Worm (Caenorhabditis elegans): ENCODE measurements around the gene srw-13.

The srw-13 gene

ce11 chrV:15276915-15277314, 44.6 kb downstream of the srw-13 start, which contains the start of gene srw-17:
srw-17 (minus strand) TSS chrV:15277015.
- TF ChIP-seq unc-3 (GFP tag; conservative IDR thresholded peaks at IDR 0.05) (no peak), unc-3 (tag; optimal IDR thresholded peaks at IDR 0.05) (no peak), sdc-2 (tag; optimal IDR thresholded peaks at IDR 0.05) (no peak), sox-4 (tag; optimal IDR thresholded peaks at IDR 0.05) (no peak), C08G9.2 (tag; optimal IDR thresholded peaks at IDR 0.05) (no peak), K02D7.2 (tag; optimal IDR thresholded peaks at IDR 0.05) (no peak), K09A11.1 (tag; optimal IDR thresholded peaks at IDR 0.05; ENCODE audit: insufficient read depth) (no peak), elt-2 (tag; optimal IDR thresholded peaks at IDR 0.05) (no peak), dmd-4 (tag; optimal IDR thresholded peaks at IDR 0.05; ENCODE audit: borderline replicate concordance) (no peak), ahr-1 (tag; optimal IDR thresholded peaks at IDR 0.05) (no peak), nhr-11 (tag; optimal IDR thresholded peaks at IDR 0.05) (no peak), hlh-30 (tag; optimal IDR thresholded peaks at IDR 0.05; ENCODE audit: insufficient read depth) (no peak), gmeb-2 (tag; optimal IDR thresholded peaks at IDR 0.05) (no peak)

ce11 chrV:15281279-15281949, 49.1 kb downstream of the srw-13 start, which contains the start of the genes srw-19 and srx-51:
srw-19 (minus strand) TSS chrV:15281379.
srx-51 (plus strand) TSS chrV:15281899.
- TF ChIP-seq F13H6.1 (tag; optimal IDR thresholded peaks at IDR 0.05) (no peak), hlh-6 (tag; optimal IDR thresholded peaks at IDR 0.05) (no peak), pax-1 (tag; optimal IDR thresholded peaks at IDR 0.05) (no peak), npax-4 (tag; optimal IDR thresholded peaks at IDR 0.05) (no peak), unc-42 (tag; optimal IDR thresholded peaks at IDR 0.05) (no peak), pag-3 (tag; optimal IDR thresholded peaks at IDR 0.05; ENCODE audit: borderline replicate concordance) (no peak), ama-1 (optimal IDR thresholded peaks at IDR 0.05) (no peak), fkh-6 (tag; optimal IDR thresholded peaks at IDR 0.05) (no peak), nhr-11 (tag; optimal IDR thresholded peaks at IDR 0.05) (no peak), elt-4 (tag; optimal IDR thresholded peaks at IDR 0.05) (no peak), unc-86 (tag; optimal IDR thresholded peaks at IDR 0.05) (no peak), hlh-30 (tag; optimal IDR thresholded peaks at IDR 0.05; ENCODE audit: insufficient read depth) (no peak)

Data from whole organism, late embryonic.